Fruit fly (Drosophila melanogaster): ENCODE measurements around the gene CG18231.

Gene CG18231

DNA sequence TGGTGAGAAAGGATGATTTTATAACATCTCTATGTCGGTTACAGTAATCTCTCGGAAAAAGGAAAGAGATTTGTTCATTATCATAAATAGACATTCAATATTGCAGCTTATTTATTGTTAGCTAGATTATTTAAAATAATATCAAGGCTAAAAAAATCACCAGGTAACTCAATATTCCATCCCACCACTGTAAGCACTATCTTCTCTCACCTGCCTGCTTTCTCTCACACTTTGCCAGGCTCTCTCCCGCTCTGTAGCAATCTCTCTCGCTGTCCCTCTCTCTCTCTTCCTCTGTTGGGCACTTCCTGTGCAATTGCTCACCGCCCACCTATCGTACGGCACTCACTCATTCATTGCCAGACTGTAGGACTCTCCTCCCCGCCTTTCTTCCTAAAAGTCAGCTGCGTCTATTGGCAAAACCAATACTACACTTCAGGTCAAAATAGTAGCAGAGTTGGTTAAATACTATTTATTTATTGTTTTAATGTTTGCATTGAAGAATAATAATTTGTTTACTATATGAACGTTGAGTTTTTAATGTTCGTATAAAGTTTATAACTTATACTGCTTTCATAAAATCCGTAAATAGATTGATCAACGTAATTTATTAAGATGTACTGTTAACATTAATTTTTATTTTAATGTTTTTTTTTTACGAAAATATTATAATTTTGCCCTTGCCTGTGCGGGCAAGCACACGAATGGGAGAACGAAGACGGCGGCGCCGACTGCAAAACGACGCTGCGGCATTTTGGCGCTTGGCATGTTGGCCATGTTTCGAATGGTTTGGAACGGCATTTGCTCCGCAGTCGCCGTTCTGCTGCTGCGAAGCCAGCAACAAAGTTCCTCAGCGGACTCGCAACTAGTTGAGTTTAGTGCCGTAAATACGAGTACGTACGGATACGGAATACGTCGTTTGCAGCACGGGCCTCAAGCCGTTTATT lies 33.6 kb downstream of the CG18231 start:
- TF ChIP-seq CG12605 (GFP tag; IDR thresholded peaks at IDR 0.05), result peak; percentile 98
- TF ChIP-seq CG9948 (tag; optimal IDR thresholded peaks at IDR 0.05), result peak; percentile 90
- peak; percentile 99 for TF ChIP-seq CG32121 (GFP tag; IDR thresholded peaks at IDR 0.05)
- TF ChIP-seq CG13204 (GFP tag; optimal IDR thresholded peaks at IDR 0.05), result peak; percentile 45
- TF ChIP-seq EcR (GFP tag; optimal IDR thresholded peaks at IDR 0.05), result no peak
- TF ChIP-seq Snoo (tag; optimal IDR thresholded peaks at IDR 0.05), result peak; percentile 87
- peak; percentile 99 for TF ChIP-seq CG4496 (GFP tag; IDR thresholded peaks at IDR 0.05)
- peak; percentile 61 for TF ChIP-seq gl (tag; optimal IDR thresholded peaks at IDR 0.05)
- TF ChIP-seq CG34367 (tag; optimal IDR thresholded peaks at IDR 0.05), result peak; percentile 87
- peak; percentile 84 for TF ChIP-seq Pif1A (GFP tag; optimal IDR thresholded peaks at IDR 0.05)
- peak; percentile 86 for TF ChIP-seq CG8159 (tag; optimal IDR thresholded peaks at IDR 0.05)
- TF ChIP-seq CG14655 (GFP tag; optimal IDR thresholded peaks at IDR 0.05), result peak; percentile 96
- TF ChIP-seq fd96Ca (GFP tag; IDR thresholded peaks at IDR 0.05), result peak; percentile 96
- TF ChIP-seq CG15710 (tag; optimal IDR thresholded peaks at IDR 0.05), result peak; percentile 81
- peak; percentile 15 for TF ChIP-seq D1 (tag; optimal IDR thresholded peaks at IDR 0.05)
- peak; percentile 99 for TF ChIP-seq Ets98B (GFP tag; IDR thresholded peaks at IDR 0.05)
- TF ChIP-seq rn (GFP tag; IDR thresholded peaks at IDR 0.05), result peak; percentile 99
- peak; percentile 96 for TF ChIP-seq CG8301 (tag; optimal IDR thresholded peaks at IDR 0.05)
- TF ChIP-seq CG10348 (GFP tag; IDR thresholded peaks at IDR 0.05), result peak; percentile 94
- peak; percentile 82 for TF ChIP-seq Pif1B (GFP tag; optimal IDR thresholded peaks at IDR 0.05)
- TF ChIP-seq CG17806 (tag; optimal IDR thresholded peaks at IDR 0.05), result peak; percentile 83

DNA sequence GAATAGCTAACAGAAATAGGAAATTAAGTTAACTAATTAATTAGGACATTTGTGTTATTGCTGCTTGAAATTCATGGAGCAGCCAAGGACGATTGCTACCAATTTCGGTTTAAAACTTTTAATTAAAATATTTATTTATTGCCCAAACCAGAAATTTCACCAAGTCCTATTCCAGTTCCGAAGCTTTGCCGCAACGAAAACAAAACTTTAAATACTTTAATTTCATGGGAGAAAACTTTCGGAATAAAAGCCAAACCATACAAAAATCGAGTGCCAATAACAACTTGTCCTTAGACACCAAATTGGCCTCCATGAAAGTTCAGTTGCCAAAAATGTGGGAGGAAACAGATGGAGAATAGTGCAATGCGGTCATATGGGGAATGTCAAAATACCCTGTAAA lies 36.0 kb downstream of the CG18231 start:
- no peak for TF ChIP-seq gl (tag; optimal IDR thresholded peaks at IDR 0.05)
- TF ChIP-seq Pif1A (GFP tag; optimal IDR thresholded peaks at IDR 0.05), result no peak
- no peak for TF ChIP-seq CG4496 (GFP tag; IDR thresholded peaks at IDR 0.05)
- no peak for TF ChIP-seq rn (GFP tag; IDR thresholded peaks at IDR 0.05)
- no peak for TF ChIP-seq CG14655 (GFP tag; optimal IDR thresholded peaks at IDR 0.05)

DNA sequence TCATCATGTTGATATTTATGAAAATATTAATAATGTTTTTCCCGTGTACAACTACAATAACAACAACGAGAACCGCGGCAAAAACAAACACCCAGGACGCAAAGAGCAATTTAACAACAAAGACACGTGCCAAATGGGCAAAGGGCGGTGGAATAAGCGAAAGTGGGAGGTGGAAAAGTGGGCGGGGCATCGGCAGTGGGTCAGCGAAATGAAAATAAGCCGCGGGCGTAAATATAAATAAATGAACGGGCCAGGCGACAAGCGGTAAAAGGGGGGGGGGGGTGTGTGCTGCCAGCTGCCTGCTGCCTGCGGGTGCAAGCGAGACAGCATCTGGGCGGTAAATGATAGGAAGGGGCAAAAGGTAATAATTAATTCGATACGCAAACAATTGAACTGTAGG lies 46.5 kb downstream of the CG18231 start:
- TF ChIP-seq CG9948 (tag; optimal IDR thresholded peaks at IDR 0.05), result no peak
- TF ChIP-seq Ets98B (GFP tag; IDR thresholded peaks at IDR 0.05), result no peak
- TF ChIP-seq CG8159 (tag; optimal IDR thresholded peaks at IDR 0.05), result no peak
- no peak for TF ChIP-seq fd96Ca (GFP tag; IDR thresholded peaks at IDR 0.05)
- no peak for TF ChIP-seq CG32121 (GFP tag; IDR thresholded peaks at IDR 0.05)
- TF ChIP-seq gl (tag; optimal IDR thresholded peaks at IDR 0.05), result no peak
- no peak for TF ChIP-seq Pif1B (GFP tag; optimal IDR thresholded peaks at IDR 0.05)
- TF ChIP-seq Snoo (tag; optimal IDR thresholded peaks at IDR 0.05), result no peak
- TF ChIP-seq D1 (tag; optimal IDR thresholded peaks at IDR 0.05), result no peak
- TF ChIP-seq CG10348 (GFP tag; IDR thresholded peaks at IDR 0.05), result no peak
- no peak for TF ChIP-seq CG12605 (GFP tag; IDR thresholded peaks at IDR 0.05)
- no peak for TF ChIP-seq CG13204 (GFP tag; optimal IDR thresholded peaks at IDR 0.05)
- no peak for TF ChIP-seq rn (GFP tag; IDR thresholded peaks at IDR 0.05)
- TF ChIP-seq CG34367 (tag; optimal IDR thresholded peaks at IDR 0.05), result no peak
- no peak for TF ChIP-seq CG8301 (tag; optimal IDR thresholded peaks at IDR 0.05)
